Fruit fly (Drosophila melanogaster) whole organism, embryonic: ENCODE results near the gene Polr1C.

Source experiments
- CG10366 ChIP-seq: fragments of 200-800 bp; sonication (Bioruptor generic); IDR thresholded peaks from 2 replicates; pipeline ENCODE4 v1.3.6; 2022; ENCODE audit warnings: missing biosample characterization, missing genetic modification characterization
- CG10431 ChIP-seq: fragments of 200-800 bp; sonication (Bioruptor generic); optimal IDR thresholded peaks from 3 replicates; lab custom pipeline; 2018; ENCODE audit warnings: missing biosample characterization, mild to moderate bottlenecking, missing genetic modification characterization
- CG10565 ChIP-seq: fragments of 200-800 bp; sonication (Bioruptor generic); optimal IDR thresholded peaks from 3 replicates; lab custom pipeline; 2016; ENCODE audit warnings: missing biosample characterization, mild to moderate bottlenecking, missing genetic modification characterization
- CG11085 ChIP-seq: fragments of 200-800 bp; sonication (Bioruptor generic); IDR thresholded peaks from 2 replicates; pipeline ENCODE4 v1.3.6; 2022; ENCODE audit warnings: missing biosample characterization, missing genetic modification characterization
- CG12236 ChIP-seq: fragments of 200-800 bp; sonication (Bioruptor generic); optimal IDR thresholded peaks from 2 replicates; lab custom pipeline; 2016; ENCODE audit warnings: missing biosample characterization, missing genetic modification characterization
- CG13424 ChIP-seq: fragments of 200-800 bp; sonication (Bioruptor generic); optimal IDR thresholded peaks from 2 replicates; lab custom pipeline; 2019; ENCODE audit warnings: missing biosample characterization, mild to moderate bottlenecking, missing genetic modification characterization, moderate library complexity
- CG15269 ChIP-seq: fragments of 200-800 bp; sonication (Bioruptor generic); optimal IDR thresholded peaks from 2 replicates; lab custom pipeline; 2018; ENCODE audit warnings: missing biosample characterization, mild to moderate bottlenecking, missing genetic modification characterization, moderate library complexity
- CG17568 ChIP-seq: fragments of 200-800 bp; sonication (Bioruptor generic); optimal IDR thresholded peaks from 2 replicates; lab custom pipeline; 2018; ENCODE audit warnings: missing biosample characterization, mild to moderate bottlenecking, missing genetic modification characterization, moderate library complexity
- CG17612 ChIP-seq: fragments of 200-800 bp; sonication (Bioruptor generic); IDR thresholded peaks from 2 replicates; pipeline ENCODE4 v1.3.6; 2022; ENCODE audit warnings: missing biosample characterization, missing genetic modification characterization
- CG17912 ChIP-seq: fragments of 200-800 bp; sonication (Bioruptor generic); optimal IDR thresholded peaks from 2 replicates; lab custom pipeline; 2018; ENCODE audit warnings: missing biosample characterization, mild to moderate bottlenecking, missing genetic modification characterization
- CG18599 ChIP-seq: fragments of 200-800 bp; sonication (Bioruptor generic); optimal IDR thresholded peaks from 3 replicates; lab custom pipeline; 2017; ENCODE audit warnings: missing biosample characterization, missing genetic modification characterization, mild to moderate bottlenecking, moderate library complexity, missing genetic modification reagents
- CG31365 ChIP-seq: fragments of 200-800 bp; sonication (Bioruptor generic); optimal IDR thresholded peaks from 2 replicates; lab custom pipeline; 2018; ENCODE audit warnings: missing biosample characterization, mild to moderate bottlenecking, missing genetic modification characterization
- CG3163 ChIP-seq: fragments of 200-800 bp; sonication (Bioruptor generic); optimal IDR thresholded peaks from 3 replicates; lab custom pipeline; 2016; ENCODE audit warnings: missing biosample characterization, missing genetic modification characterization
- CG4360 ChIP-seq: fragments of 200-800 bp; sonication (Bioruptor generic); IDR thresholded peaks from 2 replicates; pipeline ENCODE4 v1.3.6; 2022; ENCODE audit warnings: missing biosample characterization, missing genetic modification characterization
- CG4854 ChIP-seq: fragments of 200-800 bp; sonication (Bioruptor generic); optimal IDR thresholded peaks from 2 replicates; lab custom pipeline; 2016; ENCODE audit warnings: missing biosample characterization, missing genetic modification characterization, inconsistent platforms
- CG8388 ChIP-seq: fragments of 200-800 bp; sonication (Bioruptor generic); optimal IDR thresholded peaks from 2 replicates; lab custom pipeline; 2019; ENCODE audit warnings: missing biosample characterization, mild to moderate bottlenecking, missing genetic modification characterization, moderate library complexity
- CG8924 ChIP-seq: fragments of 200-800 bp; optimal IDR thresholded peaks from 3 replicates; lab custom pipeline; 2019; ENCODE audit warnings: missing biosample characterization, mild to moderate bottlenecking, missing genetic modification characterization, moderate library complexity
- CG8944 ChIP-seq: fragments of 200-800 bp; sonication (Bioruptor generic); optimal IDR thresholded peaks from 3 replicates; lab custom pipeline; 2016; ENCODE audit warnings: missing biosample characterization, missing genetic modification characterization
- CTCF ChIP-seq: fragments of 200-800 bp; sonication (Bioruptor generic); optimal IDR thresholded peaks from 2 replicates; lab custom pipeline; 2017; ENCODE audit warnings: missing biosample characterization, mild to moderate bottlenecking, missing genetic modification characterization, moderate library complexity
- Camta ChIP-seq: fragments of 200-800 bp; sonication (Bioruptor generic); optimal IDR thresholded peaks from 2 replicates; lab custom pipeline; 2016; ENCODE audit warnings: missing biosample characterization, missing genetic modification characterization
- Dip3 ChIP-seq: fragments of 200-800 bp; sonication (Bioruptor generic); optimal IDR thresholded peaks from 3 replicates; lab custom pipeline; 2016; ENCODE audit warnings: missing biosample characterization, missing genetic modification characterization
- Dll ChIP-seq: fragments of 200-800 bp; sonication (Bioruptor generic); IDR thresholded peaks from 4 replicates; pipeline ENCODE4 v1.3.6; 2022; ENCODE audit warnings: missing biosample characterization, missing genetic modification characterization; ENCODE audit not compliant: partially characterized antibody
- Hey ChIP-seq: fragments of 200-800 bp; sonication (Bioruptor generic); optimal IDR thresholded peaks from 3 replicates; lab custom pipeline; 2018; ENCODE audit warnings: missing biosample characterization, mild to moderate bottlenecking, missing genetic modification characterization
- Nf-YC ChIP-seq: fragments of 200-800 bp; optimal IDR thresholded peaks from 3 replicates; lab custom pipeline; 2019; ENCODE audit warnings: missing biosample characterization, mild to moderate bottlenecking, missing genetic modification characterization, moderate library complexity
- PHDP ChIP-seq: fragments of 200-800 bp; sonication (Bioruptor generic); optimal IDR thresholded peaks from 3 replicates; lab custom pipeline; 2018; ENCODE audit warnings: missing biosample characterization, mild to moderate bottlenecking, missing genetic modification characterization, moderate library complexity
- Ravus ChIP-seq: fragments of 200-800 bp; sonication (Bioruptor generic); IDR thresholded peaks from 2 replicates; pipeline ENCODE4 v1.3.6; 2022; ENCODE audit warnings: missing biosample characterization, missing genetic modification characterization
- Side ChIP-seq: fragments of 200-800 bp; sonication (Bioruptor generic); optimal IDR thresholded peaks from 2 replicates; lab custom pipeline; 2016; ENCODE audit warnings: missing biosample characterization, missing genetic modification characterization
- Six4 ChIP-seq: fragments of 200-800 bp; sonication (Bioruptor generic); optimal IDR thresholded peaks from 2 replicates; lab custom pipeline; 2016; ENCODE audit warnings: missing biosample characterization, missing genetic modification characterization
- Sry-δ ChIP-seq: fragments of 200-800 bp; sonication (Bioruptor generic); optimal IDR thresholded peaks from 2 replicates; lab custom pipeline; 2016; ENCODE audit warnings: missing biosample characterization, missing genetic modification characterization
- Tbp ChIP-seq: fragments of >200 bp; optimal IDR thresholded peaks from 2 replicates; lab custom pipeline; 2018; ENCODE audit warnings: missing biosample characterization, missing genetic modification characterization
- Vsx1 ChIP-seq: fragments of 200-800 bp; sonication (Bioruptor generic); optimal IDR thresholded peaks from 2 replicates; lab custom pipeline; 2017; ENCODE audit warnings: missing biosample characterization, mild to moderate bottlenecking, missing genetic modification characterization, missing genetic modification reagents
- ara ChIP-seq: fragments of 200-800 bp; sonication (Bioruptor generic); IDR thresholded peaks from 2 replicates; pipeline ENCODE4 v1.3.6; 2022; ENCODE audit warnings: missing biosample characterization, missing genetic modification characterization
- bbx ChIP-seq: fragments of 200-800 bp; sonication (Bioruptor generic); IDR thresholded peaks from 2 replicates; pipeline ENCODE4 v1.3.6; 2022; ENCODE audit warnings: missing biosample characterization, missing genetic modification characterization; ENCODE audit not compliant: partially characterized antibody
- bcd ChIP-seq: fragments of 200-800 bp; sonication (Bioruptor generic); optimal IDR thresholded peaks from 2 replicates; lab custom pipeline; 2017; ENCODE audit warnings: missing biosample characterization, mild to moderate bottlenecking, missing genetic modification characterization
- bsh ChIP-seq, 2 experiments: fragments of 200-800 bp; sonication (Bioruptor generic); optimal IDR thresholded peaks; 2 replicates each; lab custom pipeline; 2017 to 2018; ENCODE audit warnings: mild to moderate bottlenecking in 2 of 2, missing biosample characterization in 2 of 2, missing genetic modification characterization in 2 of 2, moderate library complexity in 1 of 2
- danr ChIP-seq: fragments of 200-800 bp; sonication (Bioruptor generic); IDR thresholded peaks from 2 replicates; pipeline ENCODE4 v1.3.6; 2022; ENCODE audit warnings: missing biosample characterization, missing genetic modification characterization
- dati ChIP-seq: fragments of 200-800 bp; sonication (Bioruptor generic); IDR thresholded peaks from 2 replicates; pipeline ENCODE4 v1.3.6; 2022; ENCODE audit warnings: missing biosample characterization, missing genetic modification characterization
- dmrt99B ChIP-seq: fragments of 200-800 bp; sonication (Bioruptor generic); optimal IDR thresholded peaks from 2 replicates; lab custom pipeline; 2018; ENCODE audit warnings: missing biosample characterization, mild to moderate bottlenecking, missing genetic modification characterization, moderate library complexity
- fd3F ChIP-seq: fragments of 200-800 bp; sonication (Bioruptor generic); optimal IDR thresholded peaks from 2 replicates; lab custom pipeline; 2018; ENCODE audit warnings: missing biosample characterization, mild to moderate bottlenecking, missing genetic modification characterization, moderate library complexity
- gem ChIP-seq: fragments of 200-800 bp; sonication (Bioruptor generic); optimal IDR thresholded peaks from 2 replicates; lab custom pipeline; 2019; ENCODE audit warnings: missing biosample characterization, mild to moderate bottlenecking, missing genetic modification characterization, moderate library complexity
- gsb-n ChIP-seq: fragments of 200-800 bp; sonication (Bioruptor generic); optimal IDR thresholded peaks from 3 replicates; lab custom pipeline; 2018; ENCODE audit warnings: missing biosample characterization, mild to moderate bottlenecking, missing genetic modification characterization
- jumu ChIP-seq: fragments of 200-800 bp; sonication (Bioruptor generic); optimal IDR thresholded peaks from 3 replicates; lab custom pipeline; 2016; ENCODE audit warnings: missing biosample characterization, missing genetic modification characterization
- ken ChIP-seq: fragments of 200-800 bp; sonication (Bioruptor generic); IDR thresholded peaks from 3 replicates; pipeline ENCODE4 v1.3.6; 2022; ENCODE audit warnings: missing biosample characterization, missing genetic modification characterization
- mam ChIP-seq: fragments of 200-800 bp; sonication (Bioruptor generic); optimal IDR thresholded peaks from 3 replicates; lab custom pipeline; 2016; ENCODE audit warnings: missing biosample characterization, missing genetic modification characterization
- mirr ChIP-seq: fragments of 200-800 bp; sonication (Bioruptor generic); optimal IDR thresholded peaks from 3 replicates; lab custom pipeline; 2018; ENCODE audit warnings: missing biosample characterization, mild to moderate bottlenecking, missing genetic modification characterization
- nerfin-1 ChIP-seq: fragments of 200-800 bp; sonication (Bioruptor generic); optimal IDR thresholded peaks from 3 replicates; lab custom pipeline; 2019; ENCODE audit warnings: missing biosample characterization, mild to moderate bottlenecking, missing genetic modification characterization, moderate library complexity
- nmo ChIP-seq: fragments of 200-800 bp; sonication (Bioruptor generic); optimal IDR thresholded peaks from 2 replicates; lab custom pipeline; 2018; ENCODE audit warnings: missing biosample characterization, mild to moderate bottlenecking, missing genetic modification characterization, moderate library complexity
- pnt ChIP-seq: fragments of 200-800 bp; sonication (Bioruptor generic); optimal IDR thresholded peaks from 3 replicates; lab custom pipeline; 2016; ENCODE audit warnings: missing biosample characterization, missing genetic modification characterization
- schlank ChIP-seq: fragments of 200-800 bp; sonication (Bioruptor generic); optimal IDR thresholded peaks from 2 replicates; lab custom pipeline; 2018; ENCODE audit warnings: missing biosample characterization, mild to moderate bottlenecking, missing genetic modification characterization
- slp2 ChIP-seq: fragments of 200-800 bp; sonication (Bioruptor generic); optimal IDR thresholded peaks from 2 replicates; lab custom pipeline; 2016; ENCODE audit warnings: missing biosample characterization, missing genetic modification characterization
- sr ChIP-seq: fragments of 200-800 bp; sonication (Bioruptor generic); IDR thresholded peaks from 3 replicates; pipeline ENCODE4 v1.3.6; 2022; ENCODE audit warnings: missing biosample characterization, missing genetic modification characterization

Gene Polr1C

dm6 chr2L:4976988-4977551 is 8.3 kb downstream of the Polr1C start, which contains the start of the genes Gmd and CG3792 (continued):
- TF ChIP-seq CG3163 (GFP tag; lab: Kevin White, UChicago): peak; percentile 72
- peak; percentile 92 for TF ChIP-seq Side (GFP tag; lab: Kevin White, UChicago)
- TF ChIP-seq gem (tag; lab: Kevin White, UChicago): peak; percentile 95
- peak; percentile 96 for TF ChIP-seq Camta (GFP tag; lab: Kevin White, UChicago)
- TF ChIP-seq CG15269 (tag; lab: Kevin White, UChicago): no peak
- TF ChIP-seq dati (GFP tag; lab: Robert Waterston, UW): peak; percentile 84
- TF ChIP-seq dmrt99B (tag; lab: Kevin White, UChicago): no peak
- peak; percentile 94 for TF ChIP-seq fd3F (GFP tag; lab: Kevin White, UChicago)
- TF ChIP-seq danr (GFP tag; lab: Robert Waterston, UW): peak; percentile 93
- TF ChIP-seq bcd (GFP tag; lab: Kevin White, UChicago): peak; percentile 94
- TF ChIP-seq Six4 (GFP tag; lab: Kevin White, UChicago): peak; percentile 92
- TF ChIP-seq CG10431 (GFP tag; lab: Kevin White, UChicago): peak; percentile 82
- TF ChIP-seq PHDP (tag; lab: Kevin White, UChicago): peak; percentile 89
- TF ChIP-seq CG31365 (tag; lab: Kevin White, UChicago): peak; percentile 63
- TF ChIP-seq Tbp (GFP tag; lab: Kevin White, UChicago): no peak
- TF ChIP-seq CG12236 (GFP tag; lab: Kevin White, UChicago): peak; percentile 82
- TF ChIP-seq CG8944 (GFP tag; lab: Kevin White, UChicago): peak; percentile 94
- TF ChIP-seq nmo: peak; percentile 97
- peak; percentile 94 for TF ChIP-seq CG10366 (GFP tag; lab: Robert Waterston, UW)
- TF ChIP-seq Dip3 (GFP tag; lab: Kevin White, UChicago): peak; percentile 92
- TF ChIP-seq CG8388: peak; percentile 82
- TF ChIP-seq slp2 (GFP tag; lab: Kevin White, UChicago): peak; percentile 94
- peak; percentile 94 for TF ChIP-seq CG8924 (tag; lab: Kevin White, UChicago)
- TF ChIP-seq CG17612 (GFP tag; lab: Robert Waterston, UW): peak; percentile 91
- TF ChIP-seq schlank (tag; lab: Kevin White, UChicago): peak; percentile 82
- peak; percentile 95 for TF ChIP-seq CG4854
- TF ChIP-seq bsh (GFP tag; optimal IDR thresholded peaks at IDR 0.05; lab: Kevin White, UChicago): peak; percentile 63 to 95
- TF ChIP-seq pnt (GFP tag; lab: Kevin White, UChicago): peak; percentile 93
- peak; percentile 83 for TF ChIP-seq mirr
- peak; percentile 70 for TF ChIP-seq CG4360 (GFP tag; lab: Robert Waterston, UW)
- TF ChIP-seq Ravus: peak; percentile 86
- TF ChIP-seq Nf-YC: peak; percentile 90
- peak; percentile 95 for TF ChIP-seq ken (GFP tag; lab: Robert Waterston, UW)
- peak; percentile 77 for TF ChIP-seq Sry-δ
- no peak for TF ChIP-seq CG17568 (GFP tag; lab: Kevin White, UChicago)
- peak; percentile 94 for TF ChIP-seq CG11085
- peak; percentile 86 for TF ChIP-seq CG10565 (GFP tag; lab: Kevin White, UChicago)
- TF ChIP-seq gsb-n (tag; lab: Kevin White, UChicago): peak; percentile 93
- TF ChIP-seq Hey: no peak
- TF ChIP-seq CG18599 (GFP tag; lab: Kevin White, UChicago): peak; percentile 96
- peak; percentile 61; the same call in 1 of the 3 replicates for TF ChIP-seq sr (GFP tag; lab: Robert Waterston, UW)
- TF ChIP-seq nerfin-1 (tag; lab: Kevin White, UChicago): peak; percentile 93
- peak; percentile 94 for TF ChIP-seq ara
- TF ChIP-seq CTCF (GFP tag; lab: Kevin White, UChicago): peak; percentile 51
- peak; percentile 95 for TF ChIP-seq jumu (GFP tag; lab: Kevin White, UChicago)
- peak; percentile 64 for TF ChIP-seq CG17912
- TF ChIP-seq bbx (GFP tag; lab: Robert Waterston, UW): peak; percentile 81
- peak; percentile 88 for TF ChIP-seq CG13424
- TF ChIP-seq Dll: peak; percentile 90
- no peak for TF ChIP-seq Vsx1 (GFP tag; lab: Kevin White, UChicago)
- TF ChIP-seq mam (GFP tag; lab: Kevin White, UChicago): peak; percentile 97
